Worm (Caenorhabditis elegans): ENCODE data around the gene F53B2.5.

ce11 chrIV:12560568-12560967 lies 29.6 kb upstream of the F53B2.5 start, which contains the start of gene snb-7:
- TF ChIP-seq ama-1 (optimal IDR thresholded peaks at IDR 0.05) (no peak), peb-1 (tag; optimal IDR thresholded peaks at IDR 0.05) (no peak), zag-1 (tag; optimal IDR thresholded peaks at IDR 0.05) (no peak), lin-11 (tag; optimal IDR thresholded peaks at IDR 0.05) (no peak), elt-1 (tag; optimal IDR thresholded peaks at IDR 0.05) (no peak), ceh-82 (tag; optimal IDR thresholded peaks at IDR 0.05) (no peak), nhr-12 (tag; optimal IDR thresholded peaks at IDR 0.05) (no peak)
